Fruit fly (Drosophila melanogaster) whole organism, adult: Measurements from ENCODE around the gene Rnmt.
A peak's percentile ranks its signal among the peaks of the same experiment; 100 is the strongest.

Experiments
- CG11617 ChIP-seq: fragments of 200-800 bp; sonication (Bioruptor generic); optimal IDR thresholded peaks from 2 replicates; lab custom pipeline; 2017; ENCODE audit warnings: mild to moderate bottlenecking, missing biosample characterization, missing genetic modification reagents, missing genetic modification characterization
- CG12768 ChIP-seq: fragments of 200-800 bp; sonication (Bioruptor generic); optimal IDR thresholded peaks from 2 replicates; lab custom pipeline; 2017; ENCODE audit warnings: missing biosample characterization, missing genetic modification characterization, mild to moderate bottlenecking, moderate library complexity, missing genetic modification reagents
- CG14711 ChIP-seq: fragments of 200-800 bp; sonication (Bioruptor generic); optimal IDR thresholded peaks from 2 replicates; lab custom pipeline; 2018; ENCODE audit warnings: missing biosample characterization, mild to moderate bottlenecking, missing genetic modification characterization, moderate library complexity
- CG1620 ChIP-seq: fragments of 200-800 bp; sonication (Bioruptor generic); optimal IDR thresholded peaks from 2 replicates; lab custom pipeline; 2016; ENCODE audit warnings: missing biosample characterization, missing genetic modification characterization
- CG33017 ChIP-seq: fragments of 200-800 bp; sonication (Bioruptor generic); optimal IDR thresholded peaks from 2 replicates; lab custom pipeline; 2018; ENCODE audit warnings: missing biosample characterization, mild to moderate bottlenecking, missing genetic modification characterization, moderate library complexity
- CG5204 ChIP-seq: fragments of 200-800 bp; sonication (Bioruptor generic); optimal IDR thresholded peaks from 2 replicates; lab custom pipeline; 2016; ENCODE audit warnings: missing biosample characterization, missing genetic modification characterization
- CG7045 ChIP-seq: fragments of 200-800 bp; sonication (Bioruptor generic); optimal IDR thresholded peaks from 2 replicates; lab custom pipeline; 2017; ENCODE audit warnings: missing biosample characterization, mild to moderate bottlenecking, missing genetic modification characterization
- CG7101 ChIP-seq: fragments of 200-800 bp; sonication (Bioruptor generic); optimal IDR thresholded peaks from 2 replicates; lab custom pipeline; 2018; ENCODE audit warnings: missing biosample characterization, mild to moderate bottlenecking, missing genetic modification characterization, moderate library complexity
- Clk ChIP-seq: fragments of 200-800 bp; sonication (Bioruptor generic); optimal IDR thresholded peaks from 2 replicates; lab custom pipeline; 2017; ENCODE audit warnings: missing biosample characterization, missing genetic modification characterization
- Crg-1 ChIP-seq: fragments of 200-800 bp; sonication (Bioruptor generic); optimal IDR thresholded peaks from 2 replicates; lab custom pipeline; 2016; ENCODE audit warnings: missing biosample characterization, missing genetic modification characterization
- Hr96 ChIP-seq: fragments of 200-800 bp; sonication (Bioruptor generic); optimal IDR thresholded peaks from 2 replicates; lab custom pipeline; 2016; ENCODE audit warnings: missing biosample characterization, missing genetic modification characterization
- Mnt ChIP-seq: fragments of 200-800 bp; sonication (Bioruptor generic); optimal IDR thresholded peaks from 2 replicates; lab custom pipeline; 2016; ENCODE audit warnings: missing biosample characterization, mild to moderate bottlenecking, missing genetic modification characterization
- bab1 ChIP-seq: fragments of 200-800 bp; sonication (Bioruptor generic); optimal IDR thresholded peaks from 3 replicates; lab custom pipeline; 2019; ENCODE audit warnings: missing biosample characterization, mild to moderate bottlenecking, missing genetic modification characterization, moderate library complexity
- cic ChIP-seq: fragments of 200-800 bp; sonication (Bioruptor generic); optimal IDR thresholded peaks from 2 replicates; lab custom pipeline; 2017; ENCODE audit warnings: missing biosample characterization, mild to moderate bottlenecking, missing genetic modification characterization, moderate library complexity
- cnc ChIP-seq, 2 experiments: fragments of >200 bp; optimal IDR thresholded peaks; 2 replicates each; lab custom pipeline; 2017
- kay ChIP-seq: fragments of 200-800 bp; sonication (Bioruptor generic); peaks from one replicate; lab custom pipeline; 2016; ENCODE audit warnings: missing biosample characterization, missing genetic modification characterization, borderline replicate concordance
- ovo ChIP-seq: fragments of 200-800 bp; sonication (Bioruptor generic); optimal IDR thresholded peaks from 2 replicates; lab custom pipeline; 2016; ENCODE audit warnings: missing biosample characterization, missing genetic modification characterization
- pad ChIP-seq: fragments of 200-800 bp; sonication (Bioruptor generic); optimal IDR thresholded peaks from 3 replicates; lab custom pipeline; 2017; ENCODE audit warnings: missing biosample characterization, missing genetic modification characterization, mild to moderate bottlenecking, moderate library complexity, missing genetic modification reagents
- tj ChIP-seq: fragments of 200-800 bp; sonication (Bioruptor generic); optimal IDR thresholded peaks from 3 replicates; lab custom pipeline; 2017; ENCODE audit warnings: missing biosample characterization, mild to moderate bottlenecking, missing genetic modification characterization, moderate library complexity
- toe ChIP-seq: fragments of 200-800 bp; sonication (Bioruptor generic); optimal IDR thresholded peaks from 2 replicates; lab custom pipeline; 2016; ENCODE audit warnings: missing biosample characterization, missing genetic modification characterization

Rnmt gene

dm6 chr2L:15009703-15010102 lies at the start of gene Rnmt, which contains the start of gene THG:
Gene Rnmt, plus strand, starts transcription at chr2L:15009939.
Gene THG, minus strand, starts transcription at chr2L:15009724.
- TF ChIP-seq ovo (GFP tag; lab: Kevin White, UChicago), result peak; percentile 28
- TF ChIP-seq Hr96 (GFP tag; lab: Kevin White, UChicago), result peak; percentile 65
- TF ChIP-seq cnc (optimal IDR thresholded peaks at IDR 0.05; lab: Kevin White, UChicago), result no peak
- peak; percentile 75 for TF ChIP-seq CG11617 (GFP tag; lab: Kevin White, UChicago)
- peak; percentile 78 for TF ChIP-seq toe (GFP tag; lab: Kevin White, UChicago)
- TF ChIP-seq CG12768 (GFP tag; lab: Kevin White, UChicago), result peak; percentile 47
- TF ChIP-seq Clk (GFP tag; lab: Kevin White, UChicago), result peak; percentile 30
- TF ChIP-seq pad (GFP tag; lab: Kevin White, UChicago), result peak; percentile 26
- TF ChIP-seq CG7101 (tag; lab: Kevin White, UChicago), result peak; percentile 83
- no peak for TF ChIP-seq cic (GFP tag; lab: Kevin White, UChicago)
- TF ChIP-seq CG33017, result peak; percentile 70
- peak; percentile 63 for TF ChIP-seq CG5204 (GFP tag; lab: Kevin White, UChicago)
- TF ChIP-seq kay, result no peak
- TF ChIP-seq Mnt (GFP tag; lab: Kevin White, UChicago), result peak; percentile 65
- peak; percentile 88 for TF ChIP-seq bab1 (GFP tag; lab: Kevin White, UChicago)
- TF ChIP-seq CG14711 (tag; lab: Kevin White, UChicago), result peak; percentile 75
- TF ChIP-seq Crg-1 (GFP tag; lab: Kevin White, UChicago), result peak; percentile 20
- peak; percentile 63 for TF ChIP-seq CG7045 (GFP tag; lab: Kevin White, UChicago)
- peak; percentile 71 for TF ChIP-seq CG1620
- peak; percentile 43 for TF ChIP-seq tj (GFP tag; lab: Kevin White, UChicago)

dm6 chr2L:14972133-14972532 lies 37.6 kb upstream of the Rnmt start, which contains the start of gene side-II:
Gene side-II, minus strand, starts transcription at chr2L:14972300.
- no peak for TF ChIP-seq CG7045 (GFP tag; lab: Kevin White, UChicago)
- TF ChIP-seq ovo (GFP tag; lab: Kevin White, UChicago), result no peak
- no peak for TF ChIP-seq Crg-1 (GFP tag; lab: Kevin White, UChicago)
- no peak for TF ChIP-seq tj (GFP tag; lab: Kevin White, UChicago)
- no peak for TF ChIP-seq toe (GFP tag; lab: Kevin White, UChicago)
- TF ChIP-seq Hr96 (GFP tag; lab: Kevin White, UChicago), result no peak
- TF ChIP-seq cic (GFP tag; lab: Kevin White, UChicago), result no peak
- TF ChIP-seq pad (GFP tag; lab: Kevin White, UChicago), result no peak
- TF ChIP-seq Mnt (GFP tag; lab: Kevin White, UChicago), result no peak
- no peak for TF ChIP-seq Clk (GFP tag; lab: Kevin White, UChicago)
- TF ChIP-seq kay, result no peak
- TF ChIP-seq cnc (optimal IDR thresholded peaks at IDR 0.05; lab: Kevin White, UChicago), result no peak
- TF ChIP-seq CG1620, result no peak

- no peak for TF ChIP-seq tj (GFP tag; lab: Kevin White, UChicago)
- TF ChIP-seq CG1620, result no peak
- TF ChIP-seq cnc (optimal IDR thresholded peaks at IDR 0.05; lab: Kevin White, UChicago), result no peak
- TF ChIP-seq Clk (GFP tag; lab: Kevin White, UChicago), result no peak
- no peak for TF ChIP-seq CG14711 (tag; lab: Kevin White, UChicago)
- TF ChIP-seq pad (GFP tag; lab: Kevin White, UChicago), result no peak
- no peak for TF ChIP-seq CG5204 (GFP tag; lab: Kevin White, UChicago)
- TF ChIP-seq Crg-1 (GFP tag; lab: Kevin White, UChicago), result no peak
- TF ChIP-seq cic (GFP tag; lab: Kevin White, UChicago), result no peak
- no peak for TF ChIP-seq CG33017
Observed at dm6 chr2L:14972836-14973235, 36.9 kb upstream of the Rnmt start.

- TF ChIP-seq tj (GFP tag; lab: Kevin White, UChicago) (no peak), Crg-1 (GFP tag; lab: Kevin White, UChicago) (no peak), CG7045 (GFP tag; lab: Kevin White, UChicago) (no peak), CG1620 (no peak), Hr96 (GFP tag; lab: Kevin White, UChicago) (no peak), Clk (GFP tag; lab: Kevin White, UChicago) (no peak), toe (GFP tag; lab: Kevin White, UChicago) (no peak), cnc (optimal IDR thresholded peaks at IDR 0.05; lab: Kevin White, UChicago) (no peak), CG5204 (GFP tag; lab: Kevin White, UChicago) (no peak), pad (GFP tag; lab: Kevin White, UChicago) (no peak), cic (GFP tag; lab: Kevin White, UChicago) (no peak), bab1 (GFP tag; lab: Kevin White, UChicago) (no peak), CG33017 (no peak), kay (no peak), ovo (GFP tag; lab: Kevin White, UChicago) (no peak), CG11617 (GFP tag; lab: Kevin White, UChicago) (no peak)
Observed at dm6 chr2L:14992889-14993288, 16.9 kb upstream of the Rnmt start.

- no peak for TF ChIP-seq cic (GFP tag; lab: Kevin White, UChicago)
- no peak for TF ChIP-seq CG5204 (GFP tag; lab: Kevin White, UChicago)
- no peak for TF ChIP-seq ovo (GFP tag; lab: Kevin White, UChicago)
- TF ChIP-seq Mnt (GFP tag; lab: Kevin White, UChicago), result no peak
- TF ChIP-seq CG1620, result no peak
- TF ChIP-seq pad (GFP tag; lab: Kevin White, UChicago), result no peak
Observed at dm6 chr2L:14994834-14995506, 14.8 kb upstream of the Rnmt start.
